Worm (Caenorhabditis elegans) whole organism, late embryonic: ENCODE measurements around the gene rpl-6.

ENCODE experiments used
- nhr-11 ChIP-seq: fragments of 150-350 bp; optimal IDR thresholded peaks from 2 replicates; lab custom pipeline; 2014; ENCODE audit warnings: missing biosample characterization, missing genetic modification characterization
- pha-4 ChIP-seq: fragments of 150-350 bp; optimal IDR thresholded peaks from 2 replicates; lab custom pipeline; 2018; ENCODE audit warnings: missing biosample characterization, missing genetic modification reagents, missing genetic modification characterization
- pros-1 ChIP-seq: fragments of 150-350 bp; optimal IDR thresholded peaks from 2 replicates; lab custom pipeline; 2014; ENCODE audit warnings: missing biosample characterization, missing genetic modification reagents, missing genetic modification characterization

ce11 chrIII:7203130-7203775 lies 5.0 kb upstream of the rpl-6 start:
- TF ChIP-seq pha-4: no peak
- TF ChIP-seq nhr-11 (tag; lab: Kevin White, UChicago): no peak
- TF ChIP-seq pros-1 (tag; lab: Kevin White, UChicago): no peak
